Worm (Caenorhabditis elegans): ENCODE data around the gene C38C3.4.

Gene C38C3.4

ce11 chrV:1474486-1475125 lies 7.2 kb upstream of the C38C3.4 start, which contains the start of the genes F53E2.2 and unc-60 (continued):
- TF ChIP-seq R02D3.7 (tag; optimal IDR thresholded peaks at IDR 0.05), result no peak
- TF ChIP-seq nhr-42 (GFP tag; IDR thresholded peaks at IDR 0.05), result no peak
- TF ChIP-seq mxl-3 (GFP tag; optimal IDR thresholded peaks at IDR 0.05), result peak; percentile 66
- peak; percentile 80 for TF ChIP-seq hlh-11 (tag; optimal IDR thresholded peaks at IDR 0.05)
- TF ChIP-seq jun-1 (tag; optimal IDR thresholded peaks at IDR 0.05), result no peak
- TF ChIP-seq lin-29 (GFP tag; IDR thresholded peaks at IDR 0.05), result peak; percentile 54; the same call in 1 of the 2 replicates
- 0 out of 2 replicates have a peak, but pooled peaks have one; percentile 29 for TF ChIP-seq ceh-20 (GFP tag; IDR thresholded peaks at IDR 0.05)
- peak; percentile 99 for TF ChIP-seq aha-1 (tag)
- no peak for TF ChIP-seq F49E8.2 (tag; optimal IDR thresholded peaks at IDR 0.05; ENCODE audit: borderline replicate concordance)
- no peak for TF ChIP-seq daf-12 (tag; optimal IDR thresholded peaks at IDR 0.05)
- TF ChIP-seq T20F7.1 (GFP tag; optimal IDR thresholded peaks at IDR 0.05), result no peak
- no peak for TF ChIP-seq mxl-2 (GFP tag; conservative IDR thresholded peaks at IDR 0.05)
- no peak for TF ChIP-seq cey-2 (tag; optimal IDR thresholded peaks at IDR 0.05; ENCODE audit: borderline replicate concordance, insufficient read depth)
- peak; percentile 84 for TF ChIP-seq rbr-2 (tag; optimal IDR thresholded peaks at IDR 0.05)
- TF ChIP-seq F37D6.2 (tag; optimal IDR thresholded peaks at IDR 0.05), result peak; percentile 42
- TF ChIP-seq nhr-41 (GFP tag; IDR thresholded peaks at IDR 0.05), result no peak
- TF ChIP-seq zag-1 (tag; optimal IDR thresholded peaks at IDR 0.05), result no peak
- TF ChIP-seq T26A8.4 (GFP tag; IDR thresholded peaks at IDR 0.05), result peak; percentile 59
- TF ChIP-seq ztf-7 (tag; optimal IDR thresholded peaks at IDR 0.05), result no peak
- TF ChIP-seq nhr-48 (tag; optimal IDR thresholded peaks at IDR 0.05), result peak; percentile 4
- TF ChIP-seq mes-2 (tag; optimal IDR thresholded peaks at IDR 0.05; ENCODE audit: poor library complexity, severe bottlenecking), result peak; percentile 76
- TF ChIP-seq unc-130 (GFP tag; optimal IDR thresholded peaks at IDR 0.05), result no peak
- TF ChIP-seq tra-1 (GFP tag; IDR thresholded peaks at IDR 0.05), result no peak; the same call in 1 of the 2 replicates
- TF ChIP-seq lim-7 (GFP tag; IDR thresholded peaks at IDR 0.05), result 0 out of 2 replicates have a peak, but pooled peaks have one; percentile 44
- TF ChIP-seq spr-1 (tag; optimal IDR thresholded peaks at IDR 0.05), result peak; percentile 37
- 0 out of 2 replicates have a peak, but pooled peaks have one; percentile 13 for TF ChIP-seq snpc-1.2 (GFP tag; IDR thresholded peaks at IDR 0.05)
- TF ChIP-seq ctbp-1 (GFP tag; IDR thresholded peaks at IDR 0.05), result peak; percentile 38
- TF ChIP-seq mep-1 (tag; optimal IDR thresholded peaks at IDR 0.05), result peak; percentile 77
- peak; percentile 29 to 50 for TF ChIP-seq lsy-2 (tag; optimal IDR thresholded peaks at IDR 0.05)
- peak; percentile 72 for TF ChIP-seq hlh-30 (tag; optimal IDR thresholded peaks at IDR 0.05; ENCODE audit: insufficient read depth)
- TF ChIP-seq tag-97 (GFP tag; IDR thresholded peaks at IDR 0.05), result no peak
- TF ChIP-seq aly-2 (tag; optimal IDR thresholded peaks at IDR 0.05), result no peak

- TF ChIP-seq nhr-10 (tag; optimal IDR thresholded peaks at IDR 0.05), result no peak
- TF ChIP-seq egl-27 (tag; optimal IDR thresholded peaks at IDR 0.05), result no peak
- TF ChIP-seq lsy-2 (tag; optimal IDR thresholded peaks at IDR 0.05), result no peak
- TF ChIP-seq Y105C5A.15 (GFP tag; IDR thresholded peaks at IDR 0.05), result 0 out of 2 replicates have a peak, but pooled peaks have one; percentile 16
- TF ChIP-seq nhr-76 (tag; optimal IDR thresholded peaks at IDR 0.05), result no peak
- TF ChIP-seq unc-62 (GFP tag; optimal IDR thresholded peaks at IDR 0.05 in 1 of 2), result no peak
- no peak for TF ChIP-seq unc-62 (tag; optimal IDR thresholded peaks at IDR 0.05)
- no peak for TF ChIP-seq spr-1 (tag; optimal IDR thresholded peaks at IDR 0.05)
- TF ChIP-seq daf-8 (GFP tag; IDR thresholded peaks at IDR 0.05), result no peak
- TF ChIP-seq dmd-8 (GFP tag; IDR thresholded peaks at IDR 0.05), result no peak
- TF ChIP-seq arid-1 (GFP tag; conservative IDR thresholded peaks at IDR 0.05), result peak; percentile 36; the same call in 1 of the 2 replicates
- TF ChIP-seq nhr-25 (tag; optimal IDR thresholded peaks at IDR 0.05; ENCODE audit: borderline replicate concordance, insufficient read depth), result no peak
- no peak for TF ChIP-seq nhr-111 (GFP tag; optimal IDR thresholded peaks at IDR 0.05)
- TF ChIP-seq pha-4 (GFP tag; IDR thresholded peaks at IDR 0.05), result no peak
- TF ChIP-seq pha-4 (tag; optimal IDR thresholded peaks at IDR 0.05), result no peak
- no peak for TF ChIP-seq zfp-3 (GFP tag; conservative IDR thresholded peaks at IDR 0.05)
- no peak for TF ChIP-seq Y5F2A.4 (GFP tag; optimal IDR thresholded peaks at IDR 0.05)
- TF ChIP-seq tag-97 (GFP tag; IDR thresholded peaks at IDR 0.05), result no peak
- TF ChIP-seq T20F7.1 (GFP tag; optimal IDR thresholded peaks at IDR 0.05), result no peak
- TF ChIP-seq pqm-1 (tag; optimal IDR thresholded peaks at IDR 0.05), result no peak
- TF ChIP-seq daf-16 (GFP tag; optimal IDR thresholded peaks at IDR 0.05), result no peak
- no peak for TF ChIP-seq daf-16 (tag; optimal IDR thresholded peaks at IDR 0.05)
Measured at ce11 chrV:1476284-1476792, 5.5 kb upstream of the C38C3.4 start.
